Fruit fly (Drosophila melanogaster) whole organism, prepupa: Measurements from ENCODE around the gene AP-1gamma.
A peak's percentile ranks its signal among the peaks of the same experiment; 100 is the strongest.

Experiments used
- Ets21C ChIP-seq: fragments of 200-800 bp; sonication (Bioruptor generic); optimal IDR thresholded peaks from 3 replicates; lab custom pipeline; 2016; ENCODE audit warnings: missing biosample characterization, missing genetic modification characterization
- OdsH ChIP-seq: fragments of 200-800 bp; sonication (Bioruptor generic); optimal IDR thresholded peaks from 3 replicates; lab custom pipeline; 2016; ENCODE audit warnings: missing biosample characterization, missing genetic modification characterization

- TF ChIP-seq Ets21C (GFP tag; lab: Kevin White, UChicago) (no peak), OdsH (peak; percentile 7)
These were observed 47.4 kb downstream of the AP-1gamma start for dm6 chrX:9155715-9156387.
